Worm (Caenorhabditis elegans) whole organism, early embryonic: ENCODE results near the gene cee-1.

Experiments
- B0310.2 ChIP-seq: sonication (generic microtip); optimal IDR thresholded peaks from 2 replicates; lab custom pipeline; 2016; ENCODE audit warnings: mild to moderate bottlenecking, missing genetic modification characterization, missing compliant biosample characterization
- ama-1 ChIP-seq: fragments of 150-350 bp; optimal IDR thresholded peaks from 2 replicates; lab custom pipeline; 2014
- ceh-13 ChIP-seq: fragments of 200-800 bp; sonication (Bioruptor generic); optimal IDR thresholded peaks from 2 replicates; lab custom pipeline; 2018; ENCODE audit warnings: mild to moderate bottlenecking, missing genetic modification characterization, missing compliant biosample characterization
- ets-7 ChIP-seq: sonication (generic microtip); optimal IDR thresholded peaks from 2 replicates; lab custom pipeline; 2016; ENCODE audit warnings: missing genotype, missing genetic modification characterization, missing compliant biosample characterization
- flt-1 ChIP-seq: fragments of 200-800 bp; sonication (Bioruptor generic); IDR thresholded peaks from 2 replicates; pipeline ENCODE4 v1.3.6; 2022; ENCODE audit warnings: missing genetic modification characterization, missing compliant biosample characterization
- hmbx-1 ChIP-seq: sonication (generic microtip); optimal IDR thresholded peaks from 2 replicates; lab custom pipeline; 2016; ENCODE audit warnings: mild to moderate bottlenecking, missing genetic modification characterization, missing compliant biosample characterization
- hmg-4 ChIP-seq: fragments of 200-800 bp; sonication (Bioruptor generic); optimal IDR thresholded peaks from 2 replicates; lab custom pipeline; 2018; ENCODE audit warnings: mild to moderate bottlenecking, missing genetic modification characterization, missing compliant biosample characterization
- tbx-11 ChIP-seq: fragments of 200-800 bp; sonication (Bioruptor generic); IDR thresholded peaks from 2 replicates; pipeline ENCODE4 v1.3.6; 2022; ENCODE audit warnings: missing genetic modification characterization, missing compliant biosample characterization
- tbx-37 ChIP-seq: fragments of 200-800 bp; sonication (Bioruptor generic); conservative IDR thresholded peaks from 2 replicates; pipeline ENCODE4 v1.3.6; 2022; ENCODE audit warnings: missing genetic modification reagents, missing genetic modification characterization, missing compliant biosample characterization
- tra-4 ChIP-seq: sonication (generic microtip); optimal IDR thresholded peaks from 2 replicates; lab custom pipeline; 2017; ENCODE audit warnings: missing genetic modification characterization, missing compliant biosample characterization

DNA sequence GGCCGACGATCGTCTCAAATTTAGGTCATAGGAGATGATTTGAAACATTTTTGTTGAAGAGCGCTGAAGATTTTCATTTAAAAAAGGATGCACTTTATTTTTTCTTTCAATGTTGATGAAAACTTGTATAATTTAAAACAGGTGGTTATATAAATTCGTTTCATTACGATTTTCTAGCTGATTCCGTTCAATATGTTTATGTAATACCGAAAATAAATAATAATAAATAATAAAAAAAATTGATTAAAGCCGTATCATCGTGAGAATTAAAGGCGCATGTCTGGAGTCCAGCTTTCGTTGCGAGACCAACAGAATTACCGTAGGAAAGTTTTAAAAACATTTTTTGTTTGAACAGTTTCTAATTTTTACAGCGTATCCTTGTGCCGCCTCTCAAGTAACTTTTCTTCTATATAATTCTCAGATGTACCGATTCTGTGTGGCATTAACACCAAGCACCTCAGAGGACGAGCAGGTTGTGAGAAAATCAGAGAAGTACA lies 19.8 kb downstream of the cee-1 start, which contains the start of the genes C26E6.12 and eri-9:
- TF ChIP-seq hmg-4 (GFP tag; lab: Kevin White, UChicago), result no peak
- no peak for TF ChIP-seq ama-1 (lab: Kevin White, UChicago)
- TF ChIP-seq hmbx-1, result no peak
- TF ChIP-seq tbx-37 (GFP tag; lab: Robert Waterston, UW), result no peak
- no peak for TF ChIP-seq ceh-13 (GFP tag; lab: Kevin White, UChicago)
- TF ChIP-seq tbx-11, result no peak
- no peak for TF ChIP-seq tra-4 (tag; lab: Kevin White, UChicago)
- no peak for TF ChIP-seq ets-7
- no peak for TF ChIP-seq flt-1
- TF ChIP-seq B0310.2, result no peak
